Worm (Caenorhabditis elegans): Measurements from ENCODE around the gene rnp-2.
"Not testable (repeated sequence)": the region's sequence is repeated elsewhere in the genome, so short reads cannot be mapped to it uniquely, and the experiment has no call there.

The rnp-2 gene

ce11 chrIV:4176088-4176487 is 4.2 kb downstream of the rnp-2 start, which contains the start of gene dnj-15:
Gene dnj-15 (plus strand): TSS chrIV:4176388.
- no peak for TF ChIP-seq eor-1 (tag; optimal IDR thresholded peaks at IDR 0.05)

ce11 chrIV:4176659-4177058 is 4.8 kb downstream of the rnp-2 start:
- TF ChIP-seq zag-1 (tag; optimal IDR thresholded peaks at IDR 0.05) = no peak

- TF ChIP-seq lin-15B (tag; optimal IDR thresholded peaks at IDR 0.05) (peak; percentile 19), ztf-11 (tag; optimal IDR thresholded peaks at IDR 0.05) (no peak), nhr-67 (tag; optimal IDR thresholded peaks at IDR 0.05) (no peak)
Observed at ce11 chrIV:4177560-4177959, 5.7 kb downstream of the rnp-2 start.

ce11 chrIV:4178424-4178823 is 6.5 kb downstream of the rnp-2 start, which contains the start of gene tsen-34:
Gene tsen-34 (plus strand): TSS chrIV:4178457.
- TF ChIP-seq lsy-12 (tag; optimal IDR thresholded peaks at IDR 0.05) = no peak
- TF ChIP-seq jun-1 (tag; optimal IDR thresholded peaks at IDR 0.05) = no peak
- TF ChIP-seq pha-4 (tag; optimal IDR thresholded peaks at IDR 0.05) = no peak
- no peak for TF ChIP-seq nhr-77 (tag; optimal IDR thresholded peaks at IDR 0.05)
- TF ChIP-seq nhr-11 (tag; optimal IDR thresholded peaks at IDR 0.05) = no peak
- TF ChIP-seq egl-27 (tag; optimal IDR thresholded peaks at IDR 0.05) = no peak
- no peak for TF ChIP-seq nhr-43 (tag; optimal IDR thresholded peaks at IDR 0.05; ENCODE audit: poor library complexity, severe bottlenecking)
- no peak for TF ChIP-seq snpc-4 (tag; optimal IDR thresholded peaks at IDR 0.05)
- no peak for TF ChIP-seq nhr-76 (tag; optimal IDR thresholded peaks at IDR 0.05)
- no peak for TF ChIP-seq ceh-16 (tag; optimal IDR thresholded peaks at IDR 0.05)
- TF ChIP-seq nhr-237 (tag; optimal IDR thresholded peaks at IDR 0.05) = no peak

ce11 chrIV:4184767-4185166 is 12.9 kb downstream of the rnp-2 start:
- TF ChIP-seq lin-15B (tag; optimal IDR thresholded peaks at IDR 0.05) (peak; percentile 61), nhr-43 (tag; optimal IDR thresholded peaks at IDR 0.05; ENCODE audit: poor library complexity, severe bottlenecking) (peak; percentile 11)

- not testable (repeated sequence) for TF ChIP-seq tbx-2, nhr-28, hmg-11 (tag; optimal IDR thresholded peaks at IDR 0.05)
Observed at ce11 chrIV:4186099-4186498, 14.2 kb downstream of the rnp-2 start, which contains the start of gene K08D10.11. Gene K08D10.11 (minus strand): TSS chrIV:4186199.

- not testable (repeated sequence) for TF ChIP-seq fos-1, mdl-1, ceh-16 (tag; optimal IDR thresholded peaks at IDR 0.05)
Observed at ce11 chrIV:4196729-4197128, 24.9 kb downstream of the rnp-2 start, which contains the start of gene K06B9.6. Gene K06B9.6 (minus strand): TSS chrIV:4196829.

- TF ChIP-seq nhr-67, nhr-77, lin-39 (tag; optimal IDR thresholded peaks at IDR 0.05): not testable (repeated sequence)
Observed at ce11 chrIV:4197167-4197566, 25.3 kb downstream of the rnp-2 start, which contains the start of gene cyp-25A6. Gene cyp-25A6 (plus strand): TSS chrIV:4197467.

- TF ChIP-seq ama-1 (optimal IDR thresholded peaks at IDR 0.05) = no peak
- no peak for TF ChIP-seq pha-4 (tag; optimal IDR thresholded peaks at IDR 0.05)
- no peak for TF ChIP-seq unc-62 (GFP tag; optimal IDR thresholded peaks at IDR 0.05)
- no peak for TF ChIP-seq nhr-12 (tag; optimal IDR thresholded peaks at IDR 0.05)
- no peak for TF ChIP-seq nfya-1 (tag; optimal IDR thresholded peaks at IDR 0.05; ENCODE audit: insufficient read depth)
- TF ChIP-seq mdl-1 (tag; optimal IDR thresholded peaks at IDR 0.05) = no peak
- TF ChIP-seq fkh-10 (GFP tag; optimal IDR thresholded peaks at IDR 0.05) = no peak
- TF ChIP-seq ztf-4 (tag; optimal IDR thresholded peaks at IDR 0.05) = no peak
- TF ChIP-seq eor-1 (tag; optimal IDR thresholded peaks at IDR 0.05) = no peak
- no peak for TF ChIP-seq tbx-2 (tag; optimal IDR thresholded peaks at IDR 0.05)
- no peak for TF ChIP-seq nhr-76 (tag; optimal IDR thresholded peaks at IDR 0.05)
- TF ChIP-seq elt-3 (tag; optimal IDR thresholded peaks at IDR 0.05) = no peak
- TF ChIP-seq nhr-67 (tag; optimal IDR thresholded peaks at IDR 0.05) = no peak
- no peak for TF ChIP-seq jun-1 (tag; optimal IDR thresholded peaks at IDR 0.05)
- no peak for TF ChIP-seq elt-1 (tag; optimal IDR thresholded peaks at IDR 0.05)
- no peak for TF ChIP-seq fos-1 (tag; optimal IDR thresholded peaks at IDR 0.05)
- no peak for TF ChIP-seq ZK546.5 (tag; optimal IDR thresholded peaks at IDR 0.05)
- TF ChIP-seq hmg-11 (tag; optimal IDR thresholded peaks at IDR 0.05) = no peak
Observed at ce11 chrIV:4204275-4204674, 32.4 kb downstream of the rnp-2 start, which contains the start of gene pax-2. Gene pax-2 (minus strand): TSS chrIV:4204375.
